Worm (Caenorhabditis elegans) whole organism, L1 larva: ENCODE data around the gene K01D12.10.
A peak's percentile ranks its signal among the peaks of the same experiment; 100 is the strongest.

Experiments used
- C16A3.4 ChIP-seq: fragments of 150-350 bp; optimal IDR thresholded peaks from 2 replicates; lab custom pipeline; 2014; ENCODE audit warnings: missing biosample characterization, missing genetic modification characterization
- C34B4.2 ChIP-seq: sonication (generic microtip); optimal IDR thresholded peaks from 2 replicates; lab custom pipeline; 2017; ENCODE audit warnings: mild to moderate bottlenecking, missing genetic modification characterization, missing compliant biosample characterization
- alr-1 ChIP-seq: fragments of 200-800 bp; sonication (Bioruptor generic); optimal IDR thresholded peaks from 2 replicates; lab custom pipeline; 2018; ENCODE audit warnings: borderline replicate concordance, mild to moderate bottlenecking, missing genetic modification characterization, missing compliant biosample characterization
- ceh-8 ChIP-seq: fragments of 200-800 bp; sonication (Bioruptor generic); optimal IDR thresholded peaks from 2 replicates; lab custom pipeline; 2018; ENCODE audit warnings: mild to moderate bottlenecking, missing genetic modification characterization, moderate library complexity, missing compliant biosample characterization
- ceh-82 ChIP-seq, 3 experiments: fragments of 150-350 bp in 1 of 3; sonication (generic microtip) in 2 of 3; optimal IDR thresholded peaks; 2 replicates each; lab custom pipeline; 2014 to 2017; ENCODE audit warnings: missing biosample characterization in 3 of 3, missing genetic modification characterization in 3 of 3
- ceh-88 ChIP-seq: fragments of 200-800 bp; sonication (Bioruptor generic); IDR thresholded peaks from 2 replicates; pipeline ENCODE4 v1.3.6; 2022; ENCODE audit warnings: missing genetic modification characterization, missing compliant biosample characterization
- ceh-90 ChIP-seq: sonication (generic microtip); optimal IDR thresholded peaks from 2 replicates; lab custom pipeline; 2016; ENCODE audit warnings: missing genetic modification characterization, missing compliant biosample characterization
- efl-1 ChIP-seq, 4 experiments: fragments of 150-350 bp; optimal IDR thresholded peaks in 3 of 4; peaks in 1 of 4; 1 replicate in 1 of 4; 2 replicates in 3 of 4; lab custom pipeline; 2014; ENCODE audit warnings: missing biosample characterization in 2 of 4, missing genetic modification characterization in 2 of 4, missing genetic modification reagents in 2 of 4
- fkh-4 ChIP-seq: sonication (generic microtip); optimal IDR thresholded peaks from 2 replicates; lab custom pipeline; 2016; ENCODE audit warnings: missing compliant biosample characterization, missing genetic modification characterization, borderline replicate concordance
- grh-1 ChIP-seq: fragments of 200-800 bp; sonication (Bioruptor generic); IDR thresholded peaks from 2 replicates; pipeline ENCODE4 v1.3.6; 2022; ENCODE audit warnings: missing genetic modification reagents, missing genetic modification characterization, missing compliant biosample characterization
- hlh-4 ChIP-seq: sonication (generic microtip); optimal IDR thresholded peaks from 2 replicates; lab custom pipeline; 2016; ENCODE audit warnings: mild to moderate bottlenecking, missing genetic modification characterization, missing compliant biosample characterization
- hpl-2 ChIP-seq: fragments of 150-350 bp; optimal IDR thresholded peaks from 2 replicates; lab custom pipeline; 2014; ENCODE audit warnings: missing biosample characterization, missing genetic modification reagents, missing genetic modification characterization
- irx-1 ChIP-seq: sonication (generic microtip); optimal IDR thresholded peaks from 2 replicates; lab custom pipeline; 2016; ENCODE audit warnings: missing genetic modification characterization, missing compliant biosample characterization
- jun-1 ChIP-seq: fragments of 150-350 bp; optimal IDR thresholded peaks from 2 replicates; lab custom pipeline; 2014; ENCODE audit warnings: missing biosample characterization, missing genetic modification reagents, missing genetic modification characterization
- lin-14 ChIP-seq: fragments of 200-800 bp; sonication (Bioruptor generic); optimal IDR thresholded peaks from 2 replicates; lab custom pipeline; 2018; ENCODE audit warnings: mild to moderate bottlenecking, missing genetic modification characterization, moderate library complexity, missing compliant biosample characterization
- lin-35 ChIP-seq, 2 experiments: fragments of 150-350 bp; optimal IDR thresholded peaks; 2 replicates each; lab custom pipeline; 2014; ENCODE audit warnings: missing biosample characterization in 2 of 2, missing genetic modification characterization in 2 of 2, missing genetic modification reagents in 2 of 2
- lsy-2 ChIP-seq, 2 experiments: fragments of 150-350 bp; optimal IDR thresholded peaks; 2 replicates each; lab custom pipeline; 2014; ENCODE audit warnings: missing biosample characterization in 2 of 2, missing genetic modification characterization in 2 of 2
- mab-9 ChIP-seq: fragments of 200-800 bp; sonication (Bioruptor generic); IDR thresholded peaks from 2 replicates; pipeline ENCODE4 v1.3.6; 2022; ENCODE audit warnings: missing genetic modification reagents, missing genetic modification characterization, missing compliant biosample characterization
- mdl-1 ChIP-seq, 2 experiments: fragments of 150-350 bp; optimal IDR thresholded peaks; 2 replicates each; lab custom pipeline; 2014 to 2017; ENCODE audit warnings: missing biosample characterization in 2 of 2, missing genetic modification characterization in 2 of 2, inconsistent platforms in 1 of 2
- mef-2 ChIP-seq: fragments of 150-350 bp; optimal IDR thresholded peaks from 2 replicates; lab custom pipeline; 2014; ENCODE audit warnings: missing biosample characterization, missing genetic modification characterization
- mep-1 ChIP-seq: fragments of 150-350 bp; optimal IDR thresholded peaks from 2 replicates; lab custom pipeline; 2014; ENCODE audit warnings: missing biosample characterization, missing genetic modification characterization
- nhr-19 ChIP-seq: fragments of 200-800 bp; sonication (Bioruptor generic); conservative IDR thresholded peaks from 2 replicates; pipeline ENCODE4 v1.3.6; 2022; ENCODE audit warnings: missing genetic modification characterization, missing compliant biosample characterization
- nhr-20 ChIP-seq: sonication (generic microtip); optimal IDR thresholded peaks from 2 replicates; lab custom pipeline; 2016; ENCODE audit warnings: mild to moderate bottlenecking, missing genetic modification characterization, missing compliant biosample characterization
- nhr-237 ChIP-seq: fragments of 150-350 bp; optimal IDR thresholded peaks from 2 replicates; lab custom pipeline; 2014; ENCODE audit warnings: missing biosample characterization, missing genetic modification characterization
- nhr-47 ChIP-seq: sonication (generic microtip); optimal IDR thresholded peaks from 2 replicates; lab custom pipeline; 2016; ENCODE audit warnings: mild to moderate bottlenecking, missing genetic modification characterization, moderate library complexity, missing compliant biosample characterization
- nhr-76 ChIP-seq: sonication (generic microtip); optimal IDR thresholded peaks from 2 replicates; lab custom pipeline; 2017; ENCODE audit warnings: missing biosample characterization, missing genetic modification characterization
- nhr-77 ChIP-seq: fragments of 150-350 bp; optimal IDR thresholded peaks from 2 replicates; lab custom pipeline; 2014; ENCODE audit warnings: missing biosample characterization, missing genetic modification characterization
- nhr-85 ChIP-seq: sonication (generic microtip); peaks from one replicate; lab custom pipeline; 2016; ENCODE audit warnings: missing genetic modification characterization, inconsistent platforms, missing compliant biosample characterization
- pag-3 ChIP-seq: sonication (generic microtip); optimal IDR thresholded peaks from 2 replicates; lab custom pipeline; 2017; ENCODE audit warnings: missing genetic modification characterization, mild to moderate bottlenecking, missing compliant biosample characterization, antibody characterized with exemption, borderline replicate concordance; ENCODE audit not compliant: insufficient read depth
- pax-3 ChIP-seq: fragments of 200-800 bp; sonication (Bioruptor generic); optimal IDR thresholded peaks from 2 replicates; lab custom pipeline; 2018; ENCODE audit warnings: mild to moderate bottlenecking, missing genetic modification characterization, moderate library complexity, missing compliant biosample characterization
- pqm-1 ChIP-seq: sonication (generic microtip); optimal IDR thresholded peaks from 3 replicates; lab custom pipeline; 2017; ENCODE audit warnings: missing biosample characterization, missing genetic modification characterization
- rnt-1 ChIP-seq: sonication (generic microtip); optimal IDR thresholded peaks from 2 replicates; lab custom pipeline; 2016; ENCODE audit warnings: mild to moderate bottlenecking, missing genetic modification characterization, moderate library complexity, missing compliant biosample characterization
- skn-1 ChIP-seq: fragments of 150-350 bp; optimal IDR thresholded peaks from 2 replicates; lab custom pipeline; 2014; ENCODE audit warnings: missing biosample characterization, missing genetic modification characterization
- snpc-4 ChIP-seq: fragments of 150-350 bp; optimal IDR thresholded peaks from 2 replicates; lab custom pipeline; 2014; ENCODE audit warnings: missing biosample characterization, missing genetic modification characterization
- snu-23 ChIP-seq: sonication (generic microtip); optimal IDR thresholded peaks from 2 replicates; lab custom pipeline; 2016; ENCODE audit warnings: missing genetic modification characterization, missing compliant biosample characterization
- sox-4 ChIP-seq: sonication (generic microtip); optimal IDR thresholded peaks from 2 replicates; lab custom pipeline; 2016; ENCODE audit warnings: missing genetic modification characterization, missing compliant biosample characterization
- sptf-1 ChIP-seq: fragments of 150-350 bp; optimal IDR thresholded peaks from 2 replicates; lab custom pipeline; 2014; ENCODE audit warnings: missing biosample characterization, missing genetic modification characterization
- unc-130 ChIP-seq: fragments of 150-350 bp; optimal IDR thresholded peaks from 2 replicates; lab custom pipeline; 2017; ENCODE audit warnings: missing biosample characterization, missing genetic modification characterization, inconsistent platforms
- unc-62 ChIP-seq: fragments of 150-350 bp; optimal IDR thresholded peaks from 2 replicates; lab custom pipeline; 2014; ENCODE audit warnings: missing biosample characterization, missing genetic modification reagents, missing genetic modification characterization
- vab-15 ChIP-seq: sonication (generic microtip); optimal IDR thresholded peaks from 2 replicates; lab custom pipeline; 2017; ENCODE audit warnings: missing genotype, mild to moderate bottlenecking, missing genetic modification characterization, missing compliant biosample characterization
- zip-4 ChIP-seq: fragments of 200-800 bp; sonication (Bioruptor generic); optimal IDR thresholded peaks from 2 replicates; lab custom pipeline; 2018; ENCODE audit warnings: mild to moderate bottlenecking, missing genetic modification characterization, moderate library complexity, missing compliant biosample characterization

The K01D12.10 gene

ce11 chrV:12400677-12401236 is 5.3 kb upstream of the K01D12.10 start, which contains the start of the genes K01D12.20 and miga-1 (continued):
- TF ChIP-seq lin-35 (GFP tag; optimal IDR thresholded peaks at IDR 0.05; lab: Kevin White, UChicago) = peak; percentile 26 to 63
- no peak for TF ChIP-seq pax-3 (tag; lab: Kevin White, UChicago)
- TF ChIP-seq hpl-2 (GFP tag; lab: Kevin White, UChicago) = no peak
- no peak for TF ChIP-seq C34B4.2 (tag; lab: Kevin White, UChicago)
- no peak for TF ChIP-seq nhr-76 (tag; lab: Kevin White, UChicago)
- no peak for TF ChIP-seq ceh-88 (GFP tag; lab: Robert Waterston, UW)
- TF ChIP-seq fkh-4 (tag; lab: Kevin White, UChicago) = no peak
- peak; percentile 46 for TF ChIP-seq nhr-20 (tag; lab: Kevin White, UChicago)
- TF ChIP-seq jun-1 (tag; lab: Kevin White, UChicago) = no peak
- no peak for TF ChIP-seq mdl-1 (tag; optimal IDR thresholded peaks at IDR 0.05; lab: Kevin White, UChicago)
- no peak for TF ChIP-seq grh-1 (GFP tag; lab: Robert Waterston, UW)
- peak; percentile 56 for TF ChIP-seq nhr-47 (tag; lab: Kevin White, UChicago)
- no peak for TF ChIP-seq mab-9 (GFP tag; lab: Robert Waterston, UW)
- TF ChIP-seq sox-4 (tag; lab: Kevin White, UChicago) = no peak
- TF ChIP-seq efl-1 (optimal IDR thresholded peaks at IDR 0.05; lab: Kevin White, UChicago) = peak; percentile 31 to 60
- peak; percentile 50 to 93 for TF ChIP-seq efl-1 (GFP tag; optimal IDR thresholded peaks at IDR 0.05 in 1 of 2; lab: Kevin White, UChicago)
- TF ChIP-seq sptf-1 (tag; lab: Kevin White, UChicago) = no peak
- no peak for TF ChIP-seq nhr-77 (tag; lab: Kevin White, UChicago)
- no peak for TF ChIP-seq unc-62 (GFP tag; lab: Kevin White, UChicago)
- no peak for TF ChIP-seq snpc-4
- no peak for TF ChIP-seq unc-130 (tag; lab: Kevin White, UChicago)
- no peak for TF ChIP-seq lin-14
- TF ChIP-seq vab-15 (tag; lab: Kevin White, UChicago) = no peak
- TF ChIP-seq nhr-19 (GFP tag; lab: Robert Waterston, UW) = peak; percentile 22; the same call in 1 of the 2 replicates
- no peak for TF ChIP-seq pag-3
- TF ChIP-seq nhr-237 (tag; lab: Kevin White, UChicago) = no peak
- no peak for TF ChIP-seq alr-1 (tag; lab: Kevin White, UChicago)
- TF ChIP-seq skn-1 = peak; percentile 22
- no peak for TF ChIP-seq rnt-1 (tag; lab: Kevin White, UChicago)
- peak; percentile 55 to 62 for TF ChIP-seq lsy-2 (tag; optimal IDR thresholded peaks at IDR 0.05; lab: Kevin White, UChicago)
- no peak for TF ChIP-seq zip-4 (GFP tag; lab: Kevin White, UChicago)
- TF ChIP-seq, all 84 proteins: peak for 21

- no peak for TF ChIP-seq C34B4.2 (tag; lab: Kevin White, UChicago)
- no peak for TF ChIP-seq snu-23
- no peak for TF ChIP-seq ceh-90
- no peak for TF ChIP-seq ceh-82 (tag; optimal IDR thresholded peaks at IDR 0.05; lab: Kevin White, UChicago)
- no peak for TF ChIP-seq mef-2 (tag; lab: Kevin White, UChicago)
- TF ChIP-seq C16A3.4 (tag; lab: Kevin White, UChicago) = no peak
- no peak for TF ChIP-seq nhr-85 (tag; lab: Kevin White, UChicago)
- no peak for TF ChIP-seq lin-35 (GFP tag; optimal IDR thresholded peaks at IDR 0.05; lab: Kevin White, UChicago)
- no peak for TF ChIP-seq pqm-1 (tag; lab: Kevin White, UChicago)
- no peak for TF ChIP-seq ceh-8 (GFP tag; lab: Kevin White, UChicago)
- TF ChIP-seq hlh-4 = no peak
- TF ChIP-seq nhr-20 (tag; lab: Kevin White, UChicago) = no peak
- TF ChIP-seq irx-1 (tag; lab: Kevin White, UChicago) = no peak
- no peak for TF ChIP-seq mep-1 (tag; lab: Kevin White, UChicago)
- TF ChIP-seq hpl-2 (GFP tag; lab: Kevin White, UChicago) = no peak
Measured at ce11 chrV:12401383-12401782, 4.6 kb upstream of the K01D12.10 start, which contains the start of gene K01D12.7. TSS of gene K01D12.7 (minus strand) at chrV:12401483.
